Fruit fly (Drosophila melanogaster): ENCODE results near the gene RpL40.

RpL40 gene

dm6 chr2L:4227546-4227945 lies at the start of gene RpL40 (continued):
- peak; percentile 30 for TF ChIP-seq CG17568 (GFP tag; optimal IDR thresholded peaks at IDR 0.05)
- TF ChIP-seq MESR4 (GFP tag; optimal IDR thresholded peaks at IDR 0.05) = peak; percentile 97
- TF ChIP-seq unc-4 (GFP tag; IDR thresholded peaks at IDR 0.05; ENCODE audit: partially characterized antibody) = 0 out of 2 replicates have a peak, but pooled peaks have one; percentile 32
- TF ChIP-seq Ets97D (GFP tag; optimal IDR thresholded peaks at IDR 0.05) = peak; percentile 70
- TF ChIP-seq row (GFP tag; IDR thresholded peaks at IDR 0.05) = peak; percentile 57
- TF ChIP-seq CG13296 (GFP tag; optimal IDR thresholded peaks at IDR 0.05) = peak; percentile 22
- TF ChIP-seq CG4328 (GFP tag; optimal IDR thresholded peaks at IDR 0.05) = no peak
- no peak for TF ChIP-seq dan (GFP tag; IDR thresholded peaks at IDR 0.05)
- TF ChIP-seq CG13287 (GFP tag; IDR thresholded peaks at IDR 0.05; ENCODE audit: partially characterized antibody) = peak; percentile 43; the same call in 1 of the 2 replicates
- peak; percentile 99 for TF ChIP-seq bigmax (GFP tag; optimal IDR thresholded peaks at IDR 0.05)
- TF ChIP-seq ERR (GFP tag; optimal IDR thresholded peaks at IDR 0.05) = no peak
- peak; percentile 34 for TF ChIP-seq Fer1 (GFP tag; optimal IDR thresholded peaks at IDR 0.05)
- TF ChIP-seq sqz (GFP tag; optimal IDR thresholded peaks at IDR 0.05) = no peak
- TF ChIP-seq dm (GFP tag; optimal IDR thresholded peaks at IDR 0.05) = peak; percentile 82
- TF ChIP-seq CG2202 (tag; optimal IDR thresholded peaks at IDR 0.05) = peak; percentile 1
- TF ChIP-seq dpn (GFP tag; optimal IDR thresholded peaks at IDR 0.05) = no peak
- no peak for TF ChIP-seq bsh (GFP tag; optimal IDR thresholded peaks at IDR 0.05)
- TF ChIP-seq CG16813 (GFP tag; IDR thresholded peaks at IDR 0.05; ENCODE audit: partially characterized antibody) = 0 out of 3 replicates have a peak, but pooled peaks have one; percentile 35
- peak; percentile 15 for TF ChIP-seq CG34376 (GFP tag; optimal IDR thresholded peaks at IDR 0.05)

dm6 chr2L:4179386-4179785 lies 48.1 kb upstream of the RpL40 start:
- peak; percentile 99 for TF ChIP-seq CG8290 (GFP tag; optimal IDR thresholded peaks at IDR 0.05)
- TF ChIP-seq CG8290 (tag; optimal IDR thresholded peaks at IDR 0.05) = peak in 1 of 2 experiments; percentile 86
- TF ChIP-seq so (GFP tag; IDR thresholded peaks at IDR 0.05) = no peak
- no peak for TF ChIP-seq chif (GFP tag; optimal IDR thresholded peaks at IDR 0.05)
- peak; percentile 96 for TF ChIP-seq CG17612 (GFP tag; IDR thresholded peaks at IDR 0.05)

dm6 chr2L:4179960-4180359 lies 47.5 kb upstream of the RpL40 start:
- peak; percentile 31; the same call in 1 of the 2 replicates for TF ChIP-seq CG5953 (GFP tag; IDR thresholded peaks at IDR 0.05)
- peak; percentile 42 for TF ChIP-seq sens (GFP tag)
- TF ChIP-seq Fer2 (tag; optimal IDR thresholded peaks at IDR 0.05) = no peak

dm6 chr2L:4185269-4186024 lies 42.1 kb upstream of the RpL40 start:
- TF ChIP-seq tio (GFP tag; optimal IDR thresholded peaks at IDR 0.05) = no peak
- peak; percentile 28; the same call in 1 of the 2 replicates for TF ChIP-seq Ptx1 (GFP tag; IDR thresholded peaks at IDR 0.05)
- TF ChIP-seq Sox100B (GFP tag; optimal IDR thresholded peaks at IDR 0.05) = peak; percentile 37
- TF ChIP-seq D19A (tag; optimal IDR thresholded peaks at IDR 0.05) = peak; percentile 95
- peak; percentile 29 for TF ChIP-seq Sox102F (GFP tag; optimal IDR thresholded peaks at IDR 0.05)
- TF ChIP-seq phol (tag; optimal IDR thresholded peaks at IDR 0.05) = peak; percentile 36
- peak; percentile 3 for TF ChIP-seq nmo (GFP tag; optimal IDR thresholded peaks at IDR 0.05)
- peak; percentile 26 for TF ChIP-seq Ets65A (GFP tag)
- TF ChIP-seq stc (GFP tag; IDR thresholded peaks at IDR 0.05) = peak; percentile 6; the same call in 1 of the 2 replicates
- TF ChIP-seq CG13424 (tag; optimal IDR thresholded peaks at IDR 0.05) = peak; percentile 39
- TF ChIP-seq Blimp-1 (GFP tag; optimal IDR thresholded peaks at IDR 0.05) = peak; percentile 37
- TF ChIP-seq lola (GFP tag; optimal IDR thresholded peaks at IDR 0.05) = peak in 1 of 3 experiments; percentile 54
- TF ChIP-seq CG14710 (tag; optimal IDR thresholded peaks at IDR 0.05) = peak; percentile 17
- TF ChIP-seq fd96Cb (tag; optimal IDR thresholded peaks at IDR 0.05) = peak; percentile 26
- TF ChIP-seq bsh (GFP tag; optimal IDR thresholded peaks at IDR 0.05) = peak in 1 of 2 experiments; percentile 20
- peak; percentile 6 for TF ChIP-seq CG18599 (GFP tag; optimal IDR thresholded peaks at IDR 0.05)
- peak; percentile 45 for TF ChIP-seq gem (tag; optimal IDR thresholded peaks at IDR 0.05)
- no peak for TF ChIP-seq CG4328 (GFP tag; optimal IDR thresholded peaks at IDR 0.05)
- peak; percentile 21 for TF ChIP-seq Oli (tag; optimal IDR thresholded peaks at IDR 0.05)

All from whole organism, embryonic.